Worm (Caenorhabditis elegans) whole organism, young adult: ENCODE results near the gene nhr-145.

ENCODE experiments used
- B0019.2 ChIP-seq: fragments of 200-800 bp; sonication (Bioruptor generic); conservative IDR thresholded peaks from 2 replicates; pipeline ENCODE4 v1.3.6; 2022; ENCODE audit warnings: missing genetic modification reagents, missing genetic modification characterization, missing compliant biosample characterization
- B0261.1 ChIP-seq: sonication (generic microtip); optimal IDR thresholded peaks from 2 replicates; lab custom pipeline; 2016; ENCODE audit warnings: mild to moderate bottlenecking, missing genetic modification characterization, moderate library complexity, missing compliant biosample characterization
- B0336.3 ChIP-seq: fragments of 200-800 bp; sonication (Bioruptor generic); IDR thresholded peaks from 2 replicates; pipeline ENCODE4 v1.3.6; 2022; ENCODE audit warnings: missing genetic modification characterization, missing compliant biosample characterization
- C17E4.6 ChIP-seq: fragments of 200-800 bp; sonication (Bioruptor generic); IDR thresholded peaks from 2 replicates; pipeline ENCODE4 v1.3.6; 2022; ENCODE audit warnings: missing genetic modification reagents, missing genetic modification characterization, missing compliant biosample characterization
- F39B2.1 ChIP-seq: fragments of 200-800 bp; sonication (Bioruptor generic); IDR thresholded peaks from 2 replicates; pipeline ENCODE4 v1.3.6; 2022; ENCODE audit warnings: missing genetic modification reagents, missing genetic modification characterization, missing compliant biosample characterization
- F52B5.7 ChIP-seq: sonication (generic microtip); optimal IDR thresholded peaks from 2 replicates; lab custom pipeline; 2016; ENCODE audit warnings: mild to moderate bottlenecking, missing genetic modification characterization, missing compliant biosample characterization
- F57A8.1 ChIP-seq: fragments of 200-800 bp; sonication (Bioruptor generic); optimal IDR thresholded peaks from 2 replicates; lab custom pipeline; 2018; ENCODE audit warnings: mild to moderate bottlenecking, missing genetic modification characterization, moderate library complexity, missing compliant biosample characterization
- F57C9.4 ChIP-seq: sonication (generic microtip); optimal IDR thresholded peaks from 2 replicates; lab custom pipeline; 2017; ENCODE audit warnings: mild to moderate bottlenecking, missing genetic modification characterization, missing compliant biosample characterization
- K12H6.12 ChIP-seq: fragments of 200-800 bp; sonication (Bioruptor generic); optimal IDR thresholded peaks from 2 replicates; lab custom pipeline; 2018; ENCODE audit warnings: mild to moderate bottlenecking, missing genetic modification characterization, missing compliant biosample characterization
- Y79H2A.3 ChIP-seq: fragments of 200-800 bp; sonication (Bioruptor generic); conservative IDR thresholded peaks from 2 replicates; pipeline ENCODE4 v1.3.6; 2022; ENCODE audit warnings: missing genetic modification reagents, missing genetic modification characterization, missing compliant biosample characterization
- Y95B8A.8 ChIP-seq: fragments of 200-800 bp; sonication (Bioruptor generic); IDR thresholded peaks from 2 replicates; pipeline ENCODE4 v1.3.6; 2022; ENCODE audit warnings: missing genetic modification reagents, missing genetic modification characterization, missing compliant biosample characterization
- ZK185.1 ChIP-seq: sonication (generic microtip); optimal IDR thresholded peaks from 2 replicates; lab custom pipeline; 2016; ENCODE audit warnings: mild to moderate bottlenecking, missing genetic modification characterization, missing compliant biosample characterization; ENCODE audit not compliant: poor library complexity, severe bottlenecking
- akir-1 ChIP-seq: fragments of 200-800 bp; sonication (Bioruptor generic); optimal IDR thresholded peaks from 2 replicates; lab custom pipeline; 2018; ENCODE audit warnings: mild to moderate bottlenecking, missing genetic modification characterization, moderate library complexity, missing compliant biosample characterization
- aptf-2 ChIP-seq: fragments of 200-800 bp; sonication (Bioruptor generic); conservative IDR thresholded peaks from 2 replicates; pipeline ENCODE4 v1.3.6; 2022; ENCODE audit warnings: missing genetic modification reagents, missing genetic modification characterization, missing compliant biosample characterization
- atf-7 ChIP-seq: sonication (generic microtip); optimal IDR thresholded peaks from 2 replicates; lab custom pipeline; 2017; ENCODE audit warnings: mild to moderate bottlenecking, missing genetic modification characterization, missing compliant biosample characterization
- attf-5 ChIP-seq: fragments of 200-800 bp; sonication (Bioruptor generic); optimal IDR thresholded peaks from 2 replicates; lab custom pipeline; 2018; ENCODE audit warnings: mild to moderate bottlenecking, missing genetic modification characterization, missing compliant biosample characterization
- ccch-3 ChIP-seq: fragments of 200-800 bp; sonication (Bioruptor generic); optimal IDR thresholded peaks from 2 replicates; lab custom pipeline; 2018; ENCODE audit warnings: mild to moderate bottlenecking, missing genetic modification characterization, missing compliant biosample characterization
- cebp-1 ChIP-seq, 2 experiments: fragments of 200-800 bp in 1 of 2; sonication (Bioruptor generic) in 1 of 2; sonication (generic microtip) in 1 of 2; IDR thresholded peaks in 1 of 2; optimal IDR thresholded peaks in 1 of 2; 2 replicates each; pipeline versions ENCODE4 v1.3.6 to Lab custom; 2017 to 2022; ENCODE audit warnings: missing compliant biosample characterization in 2 of 2, missing genetic modification characterization in 2 of 2, mild to moderate bottlenecking in 1 of 2, missing genetic modification reagents in 1 of 2, moderate library complexity in 1 of 2
- chd-7 ChIP-seq: sonication (generic microtip); optimal IDR thresholded peaks from 2 replicates; lab custom pipeline; 2016; ENCODE audit warnings: mild to moderate bottlenecking, missing genetic modification characterization, moderate library complexity, missing compliant biosample characterization
- dpl-1 ChIP-seq: fragments of 150-350 bp; optimal IDR thresholded peaks from 2 replicates; lab custom pipeline; 2014; ENCODE audit warnings: missing biosample characterization, missing genetic modification reagents, missing genetic modification characterization
- efl-1 ChIP-seq: fragments of 150-350 bp; optimal IDR thresholded peaks from 2 replicates; lab custom pipeline; 2014; ENCODE audit warnings: missing biosample characterization, missing genetic modification reagents, missing genetic modification characterization
- ets-4 ChIP-seq: fragments of 200-800 bp; sonication (Bioruptor generic); optimal IDR thresholded peaks from 2 replicates; lab custom pipeline; 2018; ENCODE audit warnings: mild to moderate bottlenecking, missing genetic modification characterization, missing compliant biosample characterization
- fkh-3 ChIP-seq: sonication (generic microtip); optimal IDR thresholded peaks from 2 replicates; lab custom pipeline; 2016; ENCODE audit warnings: mild to moderate bottlenecking, missing genetic modification characterization, missing compliant biosample characterization
- gei-17 ChIP-seq: fragments of 200-800 bp; sonication (Bioruptor generic); optimal IDR thresholded peaks from 2 replicates; lab custom pipeline; 2018; ENCODE audit warnings: mild to moderate bottlenecking, missing genetic modification characterization, missing compliant biosample characterization
- let-526 ChIP-seq: fragments of 200-800 bp; sonication (Bioruptor generic); IDR thresholded peaks from 2 replicates; pipeline ENCODE4 v1.3.6; 2022; ENCODE audit warnings: missing genetic modification reagents, missing genetic modification characterization, missing compliant biosample characterization
- let-607 ChIP-seq, 2 experiments: fragments of 200-800 bp in 1 of 2; sonication (Bioruptor generic) in 1 of 2; sonication (generic microtip) in 1 of 2; optimal IDR thresholded peaks; 2 replicates each; lab custom pipeline; 2016 to 2018; ENCODE audit warnings: mild to moderate bottlenecking in 2 of 2, missing compliant biosample characterization in 2 of 2, missing genetic modification characterization in 2 of 2, moderate library complexity in 2 of 2, missing genotype in 1 of 2
- lin-35 ChIP-seq, 3 experiments: fragments of 150-350 bp in 2 of 3; sonication (generic microtip) in 1 of 3; optimal IDR thresholded peaks; 2 replicates each; lab custom pipeline; 2014 to 2018; ENCODE audit warnings: missing biosample characterization in 3 of 3, missing genetic modification characterization in 3 of 3, missing genetic modification reagents in 3 of 3
- lir-1 ChIP-seq: fragments of 200-800 bp; sonication (Bioruptor generic); conservative IDR thresholded peaks from 2 replicates; pipeline ENCODE4 v1.3.6; 2022; ENCODE audit warnings: missing genetic modification reagents, missing genetic modification characterization, missing compliant biosample characterization
- madf-3 ChIP-seq: fragments of 200-800 bp; sonication (Bioruptor generic); IDR thresholded peaks from 2 replicates; pipeline ENCODE4 v1.3.6; 2022; ENCODE audit warnings: missing genetic modification reagents, missing genetic modification characterization, missing compliant biosample characterization
- nfya-2 ChIP-seq: fragments of 200-800 bp; sonication (Bioruptor generic); IDR thresholded peaks from 2 replicates; pipeline ENCODE4 v1.3.6; 2022; ENCODE audit warnings: missing genetic modification reagents, missing genetic modification characterization, missing compliant biosample characterization
- nfyb-1 ChIP-seq: fragments of 200-800 bp; sonication (Bioruptor generic); IDR thresholded peaks from 2 replicates; pipeline ENCODE4 v1.3.6; 2022; ENCODE audit warnings: missing genetic modification reagents, missing genetic modification characterization, missing compliant biosample characterization
- nhr-120 ChIP-seq: fragments of 200-800 bp; sonication (Bioruptor generic); IDR thresholded peaks from 2 replicates; pipeline ENCODE4 v1.3.6; 2022; ENCODE audit warnings: missing genetic modification characterization, missing compliant biosample characterization
- nhr-179 ChIP-seq: sonication (generic microtip); optimal IDR thresholded peaks from 2 replicates; lab custom pipeline; 2016; ENCODE audit warnings: mild to moderate bottlenecking, missing genetic modification characterization, missing compliant biosample characterization
- nhr-80 ChIP-seq: sonication (generic microtip); optimal IDR thresholded peaks from 2 replicates; lab custom pipeline; 2016; ENCODE audit warnings: missing genetic modification characterization, missing compliant biosample characterization
- pha-4 ChIP-seq: fragments of 150-350 bp; sonication (generic microtip); optimal IDR thresholded peaks from 2 replicates; lab custom pipeline; 2014; ENCODE audit warnings: missing biosample characterization, missing genetic modification reagents, missing genetic modification characterization
- repo-1 ChIP-seq: sonication (generic microtip); optimal IDR thresholded peaks from 2 replicates; lab custom pipeline; 2017; ENCODE audit warnings: mild to moderate bottlenecking, missing genetic modification characterization, missing compliant biosample characterization
- snpc-1.3 ChIP-seq: sonication (generic microtip); optimal IDR thresholded peaks from 2 replicates; lab custom pipeline; 2017; ENCODE audit warnings: missing genetic modification characterization, mild to moderate bottlenecking, missing compliant biosample characterization, antibody characterized with exemption, moderate library complexity, missing genotype, missing genetic modification reagents; ENCODE audit not compliant: insufficient read depth
- somi-1 ChIP-seq: fragments of 200-800 bp; sonication (Bioruptor generic); optimal IDR thresholded peaks from 2 replicates; lab custom pipeline; 2018; ENCODE audit warnings: mild to moderate bottlenecking, missing genetic modification characterization, missing compliant biosample characterization
- tbp1 ChIP-seq: fragments of 200-800 bp; sonication (Bioruptor generic); optimal IDR thresholded peaks from 2 replicates; lab custom pipeline; 2018; ENCODE audit warnings: mild to moderate bottlenecking, missing genetic modification characterization, missing compliant biosample characterization
- tlf-1 ChIP-seq: fragments of 200-800 bp; sonication (Bioruptor generic); optimal IDR thresholded peaks from 2 replicates; lab custom pipeline; 2018; ENCODE audit warnings: mild to moderate bottlenecking, missing genetic modification characterization, missing compliant biosample characterization
- unc-62 ChIP-seq: fragments of 150-350 bp; optimal IDR thresholded peaks from 2 replicates; lab custom pipeline; 2014; ENCODE audit warnings: missing biosample characterization, missing genetic modification reagents, missing genetic modification characterization
- ztf-25 ChIP-seq: fragments of 200-800 bp; sonication (Bioruptor generic); IDR thresholded peaks from 2 replicates; pipeline ENCODE4 v1.3.6; 2022; ENCODE audit warnings: missing genetic modification reagents, missing genetic modification characterization, missing compliant biosample characterization
- ztf-28 ChIP-seq: fragments of 200-800 bp; sonication (Bioruptor generic); IDR thresholded peaks from 2 replicates; pipeline ENCODE4 v1.3.6; 2022; ENCODE audit warnings: missing genetic modification reagents, missing genetic modification characterization, missing compliant biosample characterization
- ztf-3 ChIP-seq: fragments of 200-800 bp; sonication (Bioruptor generic); optimal IDR thresholded peaks from 2 replicates; lab custom pipeline; 2018; ENCODE audit warnings: mild to moderate bottlenecking, missing genetic modification characterization, missing compliant biosample characterization
- ztf-6 ChIP-seq: fragments of 200-800 bp; sonication (Bioruptor generic); IDR thresholded peaks from 2 replicates; pipeline ENCODE4 v1.3.6; 2022; ENCODE audit warnings: missing genetic modification reagents, missing genetic modification characterization, missing compliant biosample characterization

nhr-145 gene

ce11 chrV:19050888-19051287 is 36.6 kb upstream of the nhr-145 start:
- TF ChIP-seq aptf-2 (GFP tag; lab: Robert Waterston, UW): no peak
- no peak for TF ChIP-seq madf-3
- TF ChIP-seq Y79H2A.3 (GFP tag; lab: Robert Waterston, UW): no peak
- no peak for TF ChIP-seq gei-17 (GFP tag; lab: Kevin White, UChicago)
- TF ChIP-seq tlf-1 (GFP tag; lab: Kevin White, UChicago): no peak
- no peak for TF ChIP-seq ztf-28 (GFP tag; lab: Robert Waterston, UW)
- TF ChIP-seq efl-1 (GFP tag; lab: Kevin White, UChicago): no peak
- TF ChIP-seq fkh-3: no peak
- TF ChIP-seq dpl-1: no peak
- no peak for TF ChIP-seq K12H6.12
- no peak for TF ChIP-seq chd-7 (tag; lab: Kevin White, UChicago)
- TF ChIP-seq ztf-6 (GFP tag; lab: Robert Waterston, UW): no peak
- TF ChIP-seq Y95B8A.8 (GFP tag; lab: Robert Waterston, UW): no peak
- no peak for TF ChIP-seq cebp-1 (GFP tag; IDR thresholded peaks at IDR 0.05; lab: Robert Waterston, UW)
- TF ChIP-seq cebp-1 (tag; optimal IDR thresholded peaks at IDR 0.05; lab: Kevin White, UChicago): no peak

ce11 chrV:19051425-19051824 is 36.1 kb upstream of the nhr-145 start:
- TF ChIP-seq akir-1 (GFP tag; lab: Kevin White, UChicago) (no peak), nhr-80 (tag; lab: Kevin White, UChicago) (peak; percentile 81)

- no peak for TF ChIP-seq ztf-25
- TF ChIP-seq unc-62 (GFP tag; lab: Kevin White, UChicago): no peak
- no peak for TF ChIP-seq ztf-6 (GFP tag; lab: Robert Waterston, UW)
- TF ChIP-seq ztf-3 (GFP tag; lab: Kevin White, UChicago): no peak
- TF ChIP-seq C17E4.6 (GFP tag; lab: Robert Waterston, UW): no peak
- peak; percentile 80 for TF ChIP-seq ets-4
- TF ChIP-seq let-526 (GFP tag; lab: Robert Waterston, UW): 0 out of 2 replicates have a peak, but pooled peaks have one; percentile 32
- peak in 1 of 2 experiments; percentile 50 for TF ChIP-seq let-607 (tag; optimal IDR thresholded peaks at IDR 0.05; lab: Kevin White, UChicago)
- TF ChIP-seq chd-7 (tag; lab: Kevin White, UChicago): no peak
- no peak for TF ChIP-seq B0019.2
- no peak for TF ChIP-seq nhr-179 (tag; lab: Kevin White, UChicago)
- no peak for TF ChIP-seq F39B2.1 (GFP tag; lab: Robert Waterston, UW)
- TF ChIP-seq somi-1 (GFP tag; lab: Kevin White, UChicago): no peak
- TF ChIP-seq nfyb-1 (GFP tag; lab: Robert Waterston, UW): 0 out of 2 replicates have a peak, but pooled peaks have one; percentile 56
- TF ChIP-seq nhr-120 (GFP tag; lab: Robert Waterston, UW): no peak
- TF ChIP-seq lin-35 (GFP tag; optimal IDR thresholded peaks at IDR 0.05; lab: Kevin White, UChicago): no peak
- no peak for TF ChIP-seq repo-1 (tag; lab: Kevin White, UChicago)
- TF ChIP-seq nfya-2 (GFP tag; lab: Robert Waterston, UW): no peak
- no peak for TF ChIP-seq aptf-2 (GFP tag; lab: Robert Waterston, UW)
- TF ChIP-seq F57A8.1 (GFP tag; lab: Kevin White, UChicago): no peak
- peak; percentile 12 for TF ChIP-seq atf-7 (tag; lab: Kevin White, UChicago)
- no peak for TF ChIP-seq ccch-3 (GFP tag; lab: Kevin White, UChicago)
- TF ChIP-seq B0261.1 (tag; lab: Kevin White, UChicago): no peak
- peak; percentile 74 for TF ChIP-seq nhr-80 (tag; lab: Kevin White, UChicago)
- TF ChIP-seq ZK185.1: no peak
- TF ChIP-seq tlf-1 (GFP tag; lab: Kevin White, UChicago): peak; percentile 25
- TF ChIP-seq lir-1 (GFP tag; lab: Robert Waterston, UW): no peak
- peak; percentile 26 for TF ChIP-seq attf-5 (GFP tag; lab: Kevin White, UChicago)
- no peak for TF ChIP-seq F57C9.4 (tag; lab: Kevin White, UChicago)
- peak; percentile 21 for TF ChIP-seq tbp1 (GFP tag; lab: Kevin White, UChicago)
- TF ChIP-seq pha-4 (tag; lab: Kevin White, UChicago): no peak
- peak; percentile 40; the same call in 1 of the 2 replicates for TF ChIP-seq B0336.3 (GFP tag; lab: Robert Waterston, UW)
- TF ChIP-seq F52B5.7: no peak
- no peak for TF ChIP-seq snpc-1.3 (tag; lab: Kevin White, UChicago)
Measured at ce11 chrV:19053281-19053680, 34.2 kb upstream of the nhr-145 start.
